Worm (Caenorhabditis elegans) whole organism, mixed stage, embryonic: ENCODE results near the gene pho-12.

ENCODE experiments used
- M03D4.4 ChIP-seq: sonication (generic microtip); optimal IDR thresholded peaks from 2 replicates; lab custom pipeline; 2017; ENCODE audit warnings: mild to moderate bottlenecking, missing genetic modification characterization, missing compliant biosample characterization
- bed-3 ChIP-seq: fragments of 200-800 bp; sonication (Bioruptor generic); optimal IDR thresholded peaks from 3 replicates; lab custom pipeline; 2018; ENCODE audit warnings: mild to moderate bottlenecking, missing genetic modification characterization, moderate library complexity, missing compliant biosample characterization
- blmp-1 ChIP-seq: fragments of 150-350 bp; optimal IDR thresholded peaks from 2 replicates; lab custom pipeline; 2014; ENCODE audit warnings: missing biosample characterization, missing genetic modification characterization
- ceh-39 ChIP-seq: fragments of 150-350 bp; optimal IDR thresholded peaks from 2 replicates; lab custom pipeline; 2014; ENCODE audit warnings: missing biosample characterization, missing genetic modification characterization
- ceh-43 ChIP-seq: fragments of 200-800 bp; sonication (Bioruptor generic); optimal IDR thresholded peaks from 2 replicates; lab custom pipeline; 2018; ENCODE audit warnings: mild to moderate bottlenecking, missing genetic modification characterization, moderate library complexity, missing compliant biosample characterization
- ceh-83 ChIP-seq: fragments of 200-800 bp; sonication (Bioruptor generic); optimal IDR thresholded peaks from 2 replicates; lab custom pipeline; 2018; ENCODE audit warnings: mild to moderate bottlenecking, missing genetic modification characterization, missing compliant biosample characterization
- ces-1 ChIP-seq: fragments of 150-350 bp; optimal IDR thresholded peaks from 2 replicates; lab custom pipeline; 2014; ENCODE audit warnings: missing biosample characterization, missing genetic modification reagents, missing genetic modification characterization
- cnd-1 ChIP-seq: fragments of 200-800 bp; sonication (Bioruptor generic); optimal IDR thresholded peaks from 2 replicates; lab custom pipeline; 2018; ENCODE audit warnings: mild to moderate bottlenecking, missing genetic modification characterization, missing compliant biosample characterization
- drap-1 ChIP-seq: fragments of 200-800 bp; sonication (Bioruptor generic); optimal IDR thresholded peaks from 3 replicates; lab custom pipeline; 2018; ENCODE audit warnings: mild to moderate bottlenecking, missing genetic modification characterization, missing compliant biosample characterization
- elt-1 ChIP-seq: sonication (generic microtip); optimal IDR thresholded peaks from 2 replicates; lab custom pipeline; 2017; ENCODE audit warnings: missing genetic modification characterization, mild to moderate bottlenecking, missing compliant biosample characterization, antibody characterized with exemption, moderate library complexity, borderline replicate concordance; ENCODE audit not compliant: insufficient read depth
- elt-3 ChIP-seq: fragments of 150-350 bp; optimal IDR thresholded peaks from 2 replicates; lab custom pipeline; 2014; ENCODE audit warnings: missing biosample characterization, missing genetic modification characterization
- flh-1 ChIP-seq: fragments of 200-800 bp; sonication (Bioruptor generic); optimal IDR thresholded peaks from 2 replicates; lab custom pipeline; 2018; ENCODE audit warnings: mild to moderate bottlenecking, missing genetic modification characterization, moderate library complexity, missing compliant biosample characterization
- ham-2 ChIP-seq: fragments of 200-800 bp; sonication (Bioruptor generic); optimal IDR thresholded peaks from 2 replicates; lab custom pipeline; 2018; ENCODE audit warnings: mild to moderate bottlenecking, missing genetic modification characterization, missing compliant biosample characterization
- hlh-1 ChIP-seq: fragments of 150-350 bp; optimal IDR thresholded peaks from 2 replicates; lab custom pipeline; 2014; ENCODE audit warnings: missing biosample characterization, missing genetic modification reagents, missing genetic modification characterization
- lin-13 ChIP-seq: fragments of 150-350 bp; optimal IDR thresholded peaks from 2 replicates; lab custom pipeline; 2014; ENCODE audit warnings: missing biosample characterization, missing genetic modification characterization
- lin-32 ChIP-seq: fragments of 200-800 bp; sonication (Bioruptor generic); optimal IDR thresholded peaks from 2 replicates; lab custom pipeline; 2018; ENCODE audit warnings: mild to moderate bottlenecking, missing genetic modification characterization, missing compliant biosample characterization
- lsy-2 ChIP-seq: fragments of 150-350 bp; optimal IDR thresholded peaks from 2 replicates; lab custom pipeline; 2014; ENCODE audit warnings: missing biosample characterization, missing genetic modification characterization
- mab-5 ChIP-seq: fragments of 150-350 bp; optimal IDR thresholded peaks from 2 replicates; lab custom pipeline; 2014; ENCODE audit warnings: missing biosample characterization, missing genetic modification characterization
- mep-1 ChIP-seq: fragments of 150-350 bp; optimal IDR thresholded peaks from 2 replicates; lab custom pipeline; 2017; ENCODE audit warnings: missing biosample characterization, missing genetic modification reagents, missing genetic modification characterization, inconsistent platforms
- mls-2 ChIP-seq: sonication (generic microtip); optimal IDR thresholded peaks from 2 replicates; lab custom pipeline; 2016; ENCODE audit warnings: mild to moderate bottlenecking, missing genetic modification characterization, moderate library complexity, missing compliant biosample characterization
- nhr-12 ChIP-seq: fragments of 150-350 bp; optimal IDR thresholded peaks from 2 replicates; lab custom pipeline; 2014; ENCODE audit warnings: missing biosample characterization, missing genetic modification characterization
- nhr-2 ChIP-seq: fragments of 150-350 bp; optimal IDR thresholded peaks from 2 replicates; lab custom pipeline; 2014; ENCODE audit warnings: missing biosample characterization, missing genetic modification characterization
- nhr-237 ChIP-seq: fragments of 150-350 bp; optimal IDR thresholded peaks from 2 replicates; lab custom pipeline; 2014; ENCODE audit warnings: missing biosample characterization, missing genetic modification characterization
- nhr-28 ChIP-seq: fragments of 150-350 bp; optimal IDR thresholded peaks from 2 replicates; lab custom pipeline; 2014; ENCODE audit warnings: missing biosample characterization, missing genetic modification characterization
- nhr-76 ChIP-seq: sonication (generic microtip); optimal IDR thresholded peaks from 2 replicates; lab custom pipeline; 2017; ENCODE audit warnings: missing biosample characterization, missing genetic modification characterization
- pha-4 ChIP-seq: fragments of 150-350 bp; optimal IDR thresholded peaks from 2 replicates; lab custom pipeline; 2018; ENCODE audit warnings: missing biosample characterization, missing genetic modification reagents, missing genetic modification characterization
- sem-2 ChIP-seq: fragments of 200-800 bp; sonication (Bioruptor generic); optimal IDR thresholded peaks from 2 replicates; lab custom pipeline; 2018; ENCODE audit warnings: mild to moderate bottlenecking, missing genetic modification characterization, missing compliant biosample characterization
- snpc-4 ChIP-seq: fragments of 150-350 bp; optimal IDR thresholded peaks from 2 replicates; lab custom pipeline; 2014; ENCODE audit warnings: missing biosample characterization, missing genetic modification characterization
- sptf-1 ChIP-seq: sonication (generic microtip); optimal IDR thresholded peaks from 2 replicates; lab custom pipeline; 2017; ENCODE audit warnings: mild to moderate bottlenecking, missing genetic modification characterization, moderate library complexity, missing compliant biosample characterization
- tbx-8 ChIP-seq: fragments of 200-800 bp; sonication (Bioruptor generic); optimal IDR thresholded peaks from 2 replicates; lab custom pipeline; 2018; ENCODE audit warnings: mild to moderate bottlenecking, missing genetic modification characterization, moderate library complexity, missing compliant biosample characterization
- unc-120 ChIP-seq: sonication (generic microtip); optimal IDR thresholded peaks from 2 replicates; lab custom pipeline; 2017; ENCODE audit warnings: missing genetic modification characterization, missing compliant biosample characterization; ENCODE audit not compliant: poor library complexity, severe bottlenecking
- unc-39 ChIP-seq: fragments of 150-350 bp; optimal IDR thresholded peaks from 2 replicates; lab custom pipeline; 2014; ENCODE audit warnings: missing biosample characterization, missing genetic modification characterization
- unc-62 ChIP-seq: fragments of 150-350 bp; optimal IDR thresholded peaks from 2 replicates; lab custom pipeline; 2014; ENCODE audit warnings: missing biosample characterization, missing genetic modification reagents, missing genetic modification characterization
- zip-8 ChIP-seq: fragments of 150-350 bp; optimal IDR thresholded peaks from 2 replicates; lab custom pipeline; 2014; ENCODE audit warnings: missing biosample characterization, missing genetic modification characterization
- ztf-11 ChIP-seq: fragments of 150-350 bp; optimal IDR thresholded peaks from 2 replicates; lab custom pipeline; 2014; ENCODE audit warnings: missing biosample characterization, missing genetic modification characterization

pho-12 gene

ce11 chrII:5081124-5081913 is 20.7 kb upstream of the pho-12 start, which contains the start of gene dsh-2:
dsh-2 (minus strand) TSS chrII:5081174.
- TF ChIP-seq ceh-83 (no peak), nhr-2 (tag; lab: Kevin White, UChicago) (peak; percentile 70), ces-1 (peak; percentile 94), lin-13 (tag; lab: Kevin White, UChicago) (peak; percentile 44), elt-3 (tag; lab: Kevin White, UChicago) (no peak), sptf-1 (no peak), ztf-11 (tag; lab: Kevin White, UChicago) (no peak), drap-1 (GFP tag; lab: Kevin White, UChicago) (no peak), lsy-2 (tag; lab: Kevin White, UChicago) (peak; percentile 20), tbx-8 (GFP tag; lab: Kevin White, UChicago) (no peak), unc-62 (GFP tag; lab: Kevin White, UChicago) (peak; percentile 86), mab-5 (tag; lab: Kevin White, UChicago) (no peak), flh-1 (no peak), hlh-1 (tag; lab: Kevin White, UChicago) (peak; percentile 13), bed-3 (GFP tag; lab: Kevin White, UChicago) (no peak), nhr-12 (tag; lab: Kevin White, UChicago) (no peak), elt-1 (tag; lab: Kevin White, UChicago) (no peak), sem-2 (no peak), lin-32 (GFP tag; lab: Kevin White, UChicago) (no peak), ceh-39 (peak; percentile 82), pha-4 (tag; lab: Kevin White, UChicago) (no peak), mls-2 (tag; lab: Kevin White, UChicago) (no peak), nhr-237 (tag; lab: Kevin White, UChicago) (no peak), zip-8 (no peak), nhr-28 (tag; lab: Kevin White, UChicago) (no peak), unc-39 (tag; lab: Kevin White, UChicago) (no peak), M03D4.4 (tag; lab: Kevin White, UChicago) (no peak), ham-2 (GFP tag; lab: Kevin White, UChicago) (no peak), ceh-43 (GFP tag; lab: Kevin White, UChicago) (no peak), nhr-76 (no peak), cnd-1 (tag; lab: Kevin White, UChicago) (no peak), snpc-4 (tag; lab: Kevin White, UChicago) (no peak), mep-1 (tag; lab: Kevin White, UChicago) (peak; percentile 64), unc-120 (tag; lab: Kevin White, UChicago) (peak; percentile 10), blmp-1 (no peak)

DNA sequence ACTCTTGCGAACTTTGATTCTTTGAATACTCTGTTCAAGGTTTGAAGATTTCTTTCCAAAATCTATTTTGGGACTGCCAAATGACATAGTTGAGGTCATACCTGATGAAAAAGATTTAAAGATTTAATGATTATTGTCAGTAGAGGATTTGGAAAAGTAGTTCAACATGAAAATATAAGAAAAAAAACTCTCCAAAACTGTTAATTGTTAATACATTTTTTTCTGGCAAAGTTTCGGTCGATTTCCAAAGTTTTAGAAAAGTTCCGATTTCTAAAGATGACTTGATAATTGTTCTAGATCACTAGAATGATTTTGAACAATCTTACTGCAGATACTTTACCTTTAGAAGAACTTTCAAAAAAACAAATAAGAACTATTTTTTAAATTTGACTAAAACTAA is 10.6 kb upstream of the pho-12 start, which contains the start of gene C27A2.7:
C27A2.7 (minus strand) TSS at position 101 of the 400 bp plus-strand sequence.
- TF ChIP-seq tbx-8 (GFP tag; lab: Kevin White, UChicago): no peak
- TF ChIP-seq sptf-1: no peak
- TF ChIP-seq lsy-2 (tag; lab: Kevin White, UChicago): no peak
- TF ChIP-seq ceh-43 (GFP tag; lab: Kevin White, UChicago): no peak
- no peak for TF ChIP-seq flh-1
- TF ChIP-seq ham-2 (GFP tag; lab: Kevin White, UChicago): no peak
- TF ChIP-seq pha-4 (tag; lab: Kevin White, UChicago): no peak

DNA sequence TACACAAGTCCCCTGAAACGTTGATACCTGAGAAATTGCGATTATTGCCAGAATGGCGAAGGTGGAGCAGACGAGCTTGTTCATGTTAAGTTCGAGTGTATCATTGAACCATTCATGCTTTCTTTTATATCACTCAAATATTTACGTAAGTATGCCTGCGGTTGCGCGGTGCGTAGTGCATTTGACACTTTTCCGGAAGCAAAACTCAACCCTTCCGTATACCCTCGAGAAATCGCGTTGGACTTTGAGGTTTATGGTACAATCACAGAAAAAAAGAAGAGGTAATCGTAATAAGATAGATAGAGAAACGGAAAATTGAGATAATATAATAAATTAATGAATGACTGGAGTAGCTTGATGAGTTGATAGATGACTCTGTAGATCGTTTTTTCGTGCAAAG is 8.9 kb upstream of the pho-12 start, which contains the start of gene idpb-2:
idpb-2 (minus strand) TSS at position 101 of the 400 bp plus-strand sequence.
- no peak for TF ChIP-seq mls-2 (tag; lab: Kevin White, UChicago)
- no peak for TF ChIP-seq hlh-1 (tag; lab: Kevin White, UChicago)
- no peak for TF ChIP-seq blmp-1
- TF ChIP-seq sem-2: no peak
- TF ChIP-seq bed-3 (GFP tag; lab: Kevin White, UChicago): no peak
- no peak for TF ChIP-seq cnd-1 (tag; lab: Kevin White, UChicago)
- TF ChIP-seq tbx-8 (GFP tag; lab: Kevin White, UChicago): no peak
- no peak for TF ChIP-seq mep-1 (tag; lab: Kevin White, UChicago)
- no peak for TF ChIP-seq lin-13 (tag; lab: Kevin White, UChicago)
- TF ChIP-seq unc-39 (tag; lab: Kevin White, UChicago): no peak
- no peak for TF ChIP-seq unc-120 (tag; lab: Kevin White, UChicago)
- TF ChIP-seq, all 35 proteins: peak for 0
